Worm (Caenorhabditis elegans) whole organism, L2 larva: ENCODE data around the gene Y62F5A.10.

ENCODE experiments used
- ama-1 ChIP-seq: fragments of 150-350 bp; optimal IDR thresholded peaks from 2 replicates; lab custom pipeline; 2018; ENCODE audit warnings: inconsistent platforms
- crh-2 ChIP-seq: sonication (generic microtip); optimal IDR thresholded peaks from 2 replicates; lab custom pipeline; 2017; ENCODE audit warnings: missing biosample characterization, missing genetic modification characterization

DNA sequence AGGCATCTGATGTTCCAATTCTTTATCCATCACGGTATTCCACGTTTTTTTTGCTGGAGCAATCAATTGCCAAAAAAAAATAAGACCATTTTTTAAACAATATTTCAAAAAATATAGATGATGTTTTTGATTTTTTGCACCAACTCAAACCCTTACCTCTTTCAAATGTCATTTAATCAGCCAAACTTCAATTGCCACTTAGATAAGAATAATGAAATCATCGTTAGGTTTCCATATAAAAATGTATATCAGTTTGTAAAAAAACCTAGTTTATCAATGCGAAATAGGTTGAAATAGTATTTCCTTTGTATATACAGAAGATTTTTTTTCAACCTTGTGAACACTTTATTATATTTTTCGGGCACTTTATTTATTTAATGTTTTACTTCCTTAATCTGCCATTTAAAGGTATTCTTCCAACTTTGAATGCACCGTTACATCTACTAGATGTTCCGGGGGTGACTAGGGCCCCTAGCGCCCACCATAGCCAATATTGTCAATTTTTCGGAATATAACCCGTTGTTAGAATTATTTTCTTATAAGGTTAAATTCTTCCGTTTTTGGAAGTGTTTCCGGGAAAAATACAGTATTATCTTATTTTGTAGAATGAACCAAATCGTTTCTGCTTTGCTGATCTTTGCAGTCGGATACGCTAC, 47.9 kb downstream of the Y62F5A.10 start, which contains the start of the genes F54D5.23 and F54D5.4:
- TF ChIP-seq crh-2 (tag; lab: Kevin White, UChicago), result no peak
- TF ChIP-seq ama-1 (lab: Kevin White, UChicago), result no peak
